Worm (Caenorhabditis elegans): ENCODE results near the gene enpl-1.

The enpl-1 gene

ce11 chrIV:11083609-11084008 lies 35.5 kb upstream of the enpl-1 start, which contains the start of gene klc-1 (continued):
- TF ChIP-seq atf-7 (tag; optimal IDR thresholded peaks at IDR 0.05) (no peak), dpl-1 (GFP tag; optimal IDR thresholded peaks at IDR 0.05) (peak; percentile 62), C17E4.6 (GFP tag; IDR thresholded peaks at IDR 0.05) (peak; percentile 55; the same call in 1 of the 2 replicates), nhr-90 (tag; optimal IDR thresholded peaks at IDR 0.05) (no peak), hlh-26 (GFP tag; conservative IDR thresholded peaks at IDR 0.05) (no peak), madf-6 (GFP tag; IDR thresholded peaks at IDR 0.05) (peak; percentile 94), Y53F4B.3 (GFP tag; IDR thresholded peaks at IDR 0.05) (0 out of 2 replicates have a peak, but pooled peaks have one; percentile 6), unc-130 (GFP tag; optimal IDR thresholded peaks at IDR 0.05) (peak; percentile 22), hsf-1 (GFP tag; IDR thresholded peaks at IDR 0.05) (peak; percentile 75; the same call in 1 of the 2 replicates), ceh-79 (tag; optimal IDR thresholded peaks at IDR 0.05) (no peak), D2030.7 (GFP tag; IDR thresholded peaks at IDR 0.05) (peak; percentile 62), B0019.2 (GFP tag; conservative IDR thresholded peaks at IDR 0.05) (0 out of 2 replicates have a peak, but pooled peaks have one; percentile 5), madf-8 (GFP tag; conservative IDR thresholded peaks at IDR 0.05) (peak; percentile 81), lsl-1 (GFP tag; optimal IDR thresholded peaks at IDR 0.05) (peak; percentile 80), F49E8.2 (tag; optimal IDR thresholded peaks at IDR 0.05; ENCODE audit: insufficient read depth) (peak; percentile 57), somi-1 (GFP tag; optimal IDR thresholded peaks at IDR 0.05) (no peak)

DNA sequence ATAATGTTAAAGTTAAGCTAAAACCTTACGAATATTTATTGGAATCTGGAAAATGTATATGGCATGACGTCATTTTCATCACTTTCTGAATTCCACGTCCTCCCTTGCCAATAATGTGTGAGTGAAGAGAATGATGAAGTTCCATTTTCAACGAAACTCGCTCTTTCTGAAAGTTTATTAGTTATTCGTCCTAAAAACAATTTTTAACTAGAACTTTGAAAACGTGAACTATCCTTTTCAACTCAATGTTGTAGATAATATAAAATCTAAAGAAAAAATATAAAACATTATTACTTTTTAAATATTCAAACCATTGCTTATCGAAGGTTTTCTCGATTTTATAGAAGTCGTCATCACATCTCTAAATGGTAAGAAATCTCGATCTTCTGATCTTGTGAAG lies 29.6 kb upstream of the enpl-1 start, which contains the start of gene M7.7:
Gene M7.7, plus strand, starts transcription at position 301 of the 400 bp plus-strand sequence.
- TF ChIP-seq B0261.1 (tag; optimal IDR thresholded peaks at IDR 0.05) (no peak), repo-1 (tag; optimal IDR thresholded peaks at IDR 0.05) (no peak), dpl-1 (GFP tag; optimal IDR thresholded peaks at IDR 0.05) (no peak), hlh-26 (GFP tag; conservative IDR thresholded peaks at IDR 0.05) (no peak), madf-6 (GFP tag; IDR thresholded peaks at IDR 0.05) (no peak), ceh-58 (GFP tag; IDR thresholded peaks at IDR 0.05) (no peak), cebp-2 (GFP tag; IDR thresholded peaks at IDR 0.05) (no peak), tbp1 (GFP tag; optimal IDR thresholded peaks at IDR 0.05) (no peak), C17E4.6 (GFP tag; IDR thresholded peaks at IDR 0.05) (no peak), snpc-1.3 (tag; optimal IDR thresholded peaks at IDR 0.05; ENCODE audit: insufficient read depth) (no peak), nhr-179 (tag; optimal IDR thresholded peaks at IDR 0.05) (no peak), pha-4 (tag; optimal IDR thresholded peaks at IDR 0.05) (no peak)

ce11 chrIV:11092502-11093080 lies 26.5 kb upstream of the enpl-1 start, which contains the start of gene bcc-1:
TSS of gene bcc-1 (minus strand) at chrIV:11092552.
- TF ChIP-seq attf-3 (GFP tag; conservative IDR thresholded peaks at IDR 0.05) (no peak), ztf-26 (tag; optimal IDR thresholded peaks at IDR 0.05) (peak; percentile 5), F55B11.4 (tag; optimal IDR thresholded peaks at IDR 0.05; ENCODE audit: borderline replicate concordance, insufficient read depth) (no peak), mxl-1 (tag; optimal IDR thresholded peaks at IDR 0.05) (no peak), zim-3 (tag; optimal IDR thresholded peaks at IDR 0.05) (no peak), snpc-1.1 (tag; optimal IDR thresholded peaks at IDR 0.05; ENCODE audit: insufficient read depth) (no peak), fkh-3 (tag; optimal IDR thresholded peaks at IDR 0.05) (no peak), somi-1 (GFP tag; optimal IDR thresholded peaks at IDR 0.05) (peak; percentile 49)

- TF ChIP-seq madf-3 (GFP tag; IDR thresholded peaks at IDR 0.05) (no peak), hlh-12 (tag; optimal IDR thresholded peaks at IDR 0.05) (no peak), unc-62 (GFP tag; optimal IDR thresholded peaks at IDR 0.05) (no peak), dox-1 (GFP tag; IDR thresholded peaks at IDR 0.05) (no peak), ztf-18 (tag; optimal IDR thresholded peaks at IDR 0.05) (no peak), egrh-3 (GFP tag; IDR thresholded peaks at IDR 0.05) (no peak), repo-1 (tag; optimal IDR thresholded peaks at IDR 0.05) (no peak), F10E7.11 (tag; optimal IDR thresholded peaks at IDR 0.05) (no peak), nfyb-1 (GFP tag; IDR thresholded peaks at IDR 0.05) (no peak), lsl-1 (GFP tag; optimal IDR thresholded peaks at IDR 0.05) (no peak), efl-1 (GFP tag; optimal IDR thresholded peaks at IDR 0.05) (no peak), lin-40 (tag; optimal IDR thresholded peaks at IDR 0.05) (no peak), nfya-2 (GFP tag; IDR thresholded peaks at IDR 0.05) (no peak), nhr-179 (tag; optimal IDR thresholded peaks at IDR 0.05) (no peak), ceh-58 (GFP tag; IDR thresholded peaks at IDR 0.05) (no peak)
These were observed 25.0 kb upstream of the enpl-1 start for ce11 chrIV:11094052-11094451.

Data from whole organism, young adult.